Worm (Caenorhabditis elegans) whole organism, L1 larva: Measurements from ENCODE around the gene exc-5.

Experiments used
- C16A3.4 ChIP-seq: fragments of 150-350 bp; optimal IDR thresholded peaks from 2 replicates; lab custom pipeline; 2014; ENCODE audit warnings: missing biosample characterization, missing genetic modification characterization
- F16B12.6 ChIP-seq: fragments of 150-350 bp; optimal IDR thresholded peaks from 2 replicates; lab custom pipeline; 2014; ENCODE audit warnings: missing biosample characterization, missing genetic modification characterization
- alr-1 ChIP-seq: fragments of 200-800 bp; sonication (Bioruptor generic); optimal IDR thresholded peaks from 2 replicates; lab custom pipeline; 2018; ENCODE audit warnings: borderline replicate concordance, mild to moderate bottlenecking, missing genetic modification characterization, missing compliant biosample characterization
- ama-1 ChIP-seq: fragments of 150-350 bp; optimal IDR thresholded peaks from 2 replicates; lab custom pipeline; 2014
- ceh-63 ChIP-seq: fragments of 200-800 bp; sonication (Bioruptor generic); optimal IDR thresholded peaks from 2 replicates; lab custom pipeline; 2018; ENCODE audit warnings: mild to moderate bottlenecking, missing genetic modification characterization, missing compliant biosample characterization
- ceh-8 ChIP-seq: fragments of 200-800 bp; sonication (Bioruptor generic); optimal IDR thresholded peaks from 2 replicates; lab custom pipeline; 2018; ENCODE audit warnings: mild to moderate bottlenecking, missing genetic modification characterization, moderate library complexity, missing compliant biosample characterization
- ceh-90 ChIP-seq: sonication (generic microtip); optimal IDR thresholded peaks from 2 replicates; lab custom pipeline; 2016; ENCODE audit warnings: missing genetic modification characterization, missing compliant biosample characterization
- dpl-1 ChIP-seq, 3 experiments: fragments of 150-350 bp in 2 of 3; sonication (generic microtip) in 1 of 3; optimal IDR thresholded peaks; 2 replicates each; lab custom pipeline; 2014 to 2017; ENCODE audit warnings: missing biosample characterization in 3 of 3, missing genetic modification characterization in 3 of 3, missing genetic modification reagents in 3 of 3
- egl-13 ChIP-seq: sonication (generic microtip); optimal IDR thresholded peaks from 2 replicates; lab custom pipeline; 2016; ENCODE audit warnings: missing genotype, missing genetic modification reagents, missing genetic modification characterization, missing compliant biosample characterization
- fkh-10 ChIP-seq: sonication (generic microtip); optimal IDR thresholded peaks from 2 replicates; lab custom pipeline; 2017; ENCODE audit warnings: missing biosample characterization, missing genetic modification reagents, missing genetic modification characterization
- fkh-4 ChIP-seq: sonication (generic microtip); optimal IDR thresholded peaks from 2 replicates; lab custom pipeline; 2016; ENCODE audit warnings: missing compliant biosample characterization, missing genetic modification characterization, borderline replicate concordance
- grh-1 ChIP-seq: fragments of 200-800 bp; sonication (Bioruptor generic); IDR thresholded peaks from 2 replicates; pipeline ENCODE4 v1.3.6; 2022; ENCODE audit warnings: missing genetic modification reagents, missing genetic modification characterization, missing compliant biosample characterization
- hlh-17 ChIP-seq: fragments of 200-800 bp; sonication (Bioruptor generic); optimal IDR thresholded peaks from 2 replicates; lab custom pipeline; 2018; ENCODE audit warnings: missing genetic modification characterization, mild to moderate bottlenecking, missing compliant biosample characterization, moderate library complexity, borderline replicate concordance
- hlh-4 ChIP-seq: sonication (generic microtip); optimal IDR thresholded peaks from 2 replicates; lab custom pipeline; 2016; ENCODE audit warnings: mild to moderate bottlenecking, missing genetic modification characterization, missing compliant biosample characterization
- hpl-2 ChIP-seq: fragments of 150-350 bp; optimal IDR thresholded peaks from 2 replicates; lab custom pipeline; 2014; ENCODE audit warnings: missing biosample characterization, missing genetic modification reagents, missing genetic modification characterization
- isw-1 ChIP-seq: fragments of 200-800 bp; sonication (Bioruptor generic); IDR thresholded peaks from 2 replicates; pipeline ENCODE4 v1.3.6; 2022; ENCODE audit warnings: missing genetic modification characterization, missing compliant biosample characterization
- jun-1 ChIP-seq: fragments of 150-350 bp; optimal IDR thresholded peaks from 2 replicates; lab custom pipeline; 2014; ENCODE audit warnings: missing biosample characterization, missing genetic modification reagents, missing genetic modification characterization
- lin-14 ChIP-seq: fragments of 200-800 bp; sonication (Bioruptor generic); optimal IDR thresholded peaks from 2 replicates; lab custom pipeline; 2018; ENCODE audit warnings: mild to moderate bottlenecking, missing genetic modification characterization, moderate library complexity, missing compliant biosample characterization
- lin-15B ChIP-seq: fragments of 150-350 bp; sonication (generic microtip); optimal IDR thresholded peaks from 3 replicates; lab custom pipeline; 2014; ENCODE audit warnings: missing biosample characterization, missing genetic modification characterization
- lin-35 ChIP-seq, 2 experiments: fragments of 150-350 bp; optimal IDR thresholded peaks; 2 replicates each; lab custom pipeline; 2014; ENCODE audit warnings: missing biosample characterization in 2 of 2, missing genetic modification characterization in 2 of 2, missing genetic modification reagents in 2 of 2
- lin-39 ChIP-seq: fragments of 150-350 bp; optimal IDR thresholded peaks from 2 replicates; lab custom pipeline; 2014; ENCODE audit warnings: missing biosample characterization, missing genetic modification reagents, missing genetic modification characterization
- lir-3 ChIP-seq: sonication (generic microtip); optimal IDR thresholded peaks from 2 replicates; lab custom pipeline; 2016; ENCODE audit warnings: mild to moderate bottlenecking, missing genetic modification characterization, moderate library complexity, missing compliant biosample characterization; ENCODE audit not compliant: poor library complexity
- mab-9 ChIP-seq: fragments of 200-800 bp; sonication (Bioruptor generic); IDR thresholded peaks from 2 replicates; pipeline ENCODE4 v1.3.6; 2022; ENCODE audit warnings: missing genetic modification reagents, missing genetic modification characterization, missing compliant biosample characterization
- mdl-1 ChIP-seq, 2 experiments: fragments of 150-350 bp; optimal IDR thresholded peaks; 2 replicates each; lab custom pipeline; 2014 to 2017; ENCODE audit warnings: missing biosample characterization in 2 of 2, missing genetic modification characterization in 2 of 2, inconsistent platforms in 1 of 2
- mef-2 ChIP-seq: fragments of 150-350 bp; optimal IDR thresholded peaks from 2 replicates; lab custom pipeline; 2014; ENCODE audit warnings: missing biosample characterization, missing genetic modification characterization
- nhr-11 ChIP-seq: fragments of 150-350 bp; optimal IDR thresholded peaks from 2 replicates; lab custom pipeline; 2014; ENCODE audit warnings: missing biosample characterization, missing genetic modification characterization
- nhr-19 ChIP-seq: fragments of 200-800 bp; sonication (Bioruptor generic); conservative IDR thresholded peaks from 2 replicates; pipeline ENCODE4 v1.3.6; 2022; ENCODE audit warnings: missing genetic modification characterization, missing compliant biosample characterization
- nhr-20 ChIP-seq: sonication (generic microtip); optimal IDR thresholded peaks from 2 replicates; lab custom pipeline; 2016; ENCODE audit warnings: mild to moderate bottlenecking, missing genetic modification characterization, missing compliant biosample characterization
- nhr-28 ChIP-seq: fragments of 150-350 bp; optimal IDR thresholded peaks from 2 replicates; lab custom pipeline; 2014; ENCODE audit warnings: missing biosample characterization, missing genetic modification characterization
- nhr-47 ChIP-seq: sonication (generic microtip); optimal IDR thresholded peaks from 2 replicates; lab custom pipeline; 2016; ENCODE audit warnings: mild to moderate bottlenecking, missing genetic modification characterization, moderate library complexity, missing compliant biosample characterization
- nhr-85 ChIP-seq: sonication (generic microtip); peaks from one replicate; lab custom pipeline; 2016; ENCODE audit warnings: missing genetic modification characterization, inconsistent platforms, missing compliant biosample characterization
- nhr-90 ChIP-seq: sonication (generic microtip); optimal IDR thresholded peaks from 2 replicates; lab custom pipeline; 2016; ENCODE audit warnings: mild to moderate bottlenecking, missing genetic modification characterization, missing compliant biosample characterization; ENCODE audit not compliant: poor library complexity
- skn-1 ChIP-seq: fragments of 150-350 bp; optimal IDR thresholded peaks from 2 replicates; lab custom pipeline; 2014; ENCODE audit warnings: missing biosample characterization, missing genetic modification characterization
- snpc-4 ChIP-seq: fragments of 150-350 bp; optimal IDR thresholded peaks from 2 replicates; lab custom pipeline; 2014; ENCODE audit warnings: missing biosample characterization, missing genetic modification characterization
- sox-4 ChIP-seq: sonication (generic microtip); optimal IDR thresholded peaks from 2 replicates; lab custom pipeline; 2016; ENCODE audit warnings: missing genetic modification characterization, missing compliant biosample characterization
- sptf-1 ChIP-seq: fragments of 150-350 bp; optimal IDR thresholded peaks from 2 replicates; lab custom pipeline; 2014; ENCODE audit warnings: missing biosample characterization, missing genetic modification characterization
- sup-37 ChIP-seq: fragments of 200-800 bp; sonication (Bioruptor generic); optimal IDR thresholded peaks from 2 replicates; lab custom pipeline; 2018; ENCODE audit warnings: mild to moderate bottlenecking, missing genetic modification characterization, missing compliant biosample characterization
- tbx-2 ChIP-seq: sonication (generic microtip); optimal IDR thresholded peaks from 2 replicates; lab custom pipeline; 2016; ENCODE audit warnings: missing genetic modification characterization, missing compliant biosample characterization
- tlp-1 ChIP-seq: fragments of 150-350 bp; optimal IDR thresholded peaks from 2 replicates; lab custom pipeline; 2014; ENCODE audit warnings: missing biosample characterization, missing genetic modification characterization
- unc-130 ChIP-seq: fragments of 150-350 bp; optimal IDR thresholded peaks from 2 replicates; lab custom pipeline; 2017; ENCODE audit warnings: missing biosample characterization, missing genetic modification characterization, inconsistent platforms
- unc-30 ChIP-seq: sonication (generic microtip); optimal IDR thresholded peaks from 2 replicates; lab custom pipeline; 2017; ENCODE audit warnings: missing biosample characterization, missing genetic modification characterization
- unc-62 ChIP-seq: fragments of 150-350 bp; optimal IDR thresholded peaks from 2 replicates; lab custom pipeline; 2014; ENCODE audit warnings: missing biosample characterization, missing genetic modification reagents, missing genetic modification characterization
- unc-86 ChIP-seq: sonication (generic microtip); optimal IDR thresholded peaks from 2 replicates; lab custom pipeline; 2016; ENCODE audit warnings: missing genetic modification characterization, missing compliant biosample characterization
- unc-98 ChIP-seq: fragments of 200-800 bp; sonication (Bioruptor generic); IDR thresholded peaks from 2 replicates; pipeline ENCODE4 v1.3.6; 2022; ENCODE audit warnings: missing genetic modification characterization, missing compliant biosample characterization
- xbp-1 ChIP-seq: sonication (generic microtip); optimal IDR thresholded peaks from 2 replicates; lab custom pipeline; 2016; ENCODE audit warnings: missing genetic modification characterization, missing compliant biosample characterization
- zag-1 ChIP-seq: fragments of 150-350 bp; optimal IDR thresholded peaks from 2 replicates; lab custom pipeline; 2014; ENCODE audit warnings: missing biosample characterization, missing genetic modification characterization
- zip-4 ChIP-seq: fragments of 200-800 bp; sonication (Bioruptor generic); optimal IDR thresholded peaks from 2 replicates; lab custom pipeline; 2018; ENCODE audit warnings: mild to moderate bottlenecking, missing genetic modification characterization, moderate library complexity, missing compliant biosample characterization
- ztf-11 ChIP-seq, 2 experiments: sonication (generic microtip); optimal IDR thresholded peaks; 2 replicates each; lab custom pipeline; 2016 to 2017; ENCODE audit warnings: missing genetic modification characterization in 2 of 2, missing biosample characterization in 1 of 2, missing compliant biosample characterization in 1 of 2

exc-5 gene

DNA sequence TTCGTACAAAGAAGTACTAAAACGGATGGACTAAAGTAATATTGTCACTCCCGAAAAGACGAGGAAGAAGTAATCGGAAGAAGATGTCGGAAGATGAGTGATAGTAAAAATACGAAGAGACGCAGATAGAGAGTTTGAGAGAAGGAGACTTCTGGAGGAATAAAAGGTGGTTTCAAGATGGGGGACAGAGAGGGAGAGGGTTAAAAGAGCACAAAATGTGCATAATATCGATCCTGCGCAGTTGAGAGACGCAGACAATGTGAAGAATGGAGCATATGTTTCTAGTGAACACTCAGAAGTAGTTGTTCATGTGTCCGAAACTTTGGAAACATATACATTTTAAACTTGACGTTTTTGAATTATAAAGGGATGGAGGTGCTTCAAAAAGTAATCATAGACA, 51.0 kb downstream of the exc-5 start (continued):
- no peak for TF ChIP-seq hlh-17
- TF ChIP-seq alr-1 (tag; lab: Kevin White, UChicago): no peak
- TF ChIP-seq fkh-4 (tag; lab: Kevin White, UChicago): peak; percentile 65
- TF ChIP-seq grh-1 (GFP tag; lab: Robert Waterston, UW): no peak
- TF ChIP-seq unc-86 (tag; lab: Kevin White, UChicago): peak; percentile 49
- TF ChIP-seq nhr-85 (tag; lab: Kevin White, UChicago): no peak
- TF ChIP-seq unc-30 (tag; lab: Kevin White, UChicago): no peak
- no peak for TF ChIP-seq nhr-20 (tag; lab: Kevin White, UChicago)
- TF ChIP-seq F16B12.6 (tag; lab: Kevin White, UChicago): no peak
- TF ChIP-seq lin-15B: no peak
- TF ChIP-seq, all 84 proteins: peak for 22

DNA sequence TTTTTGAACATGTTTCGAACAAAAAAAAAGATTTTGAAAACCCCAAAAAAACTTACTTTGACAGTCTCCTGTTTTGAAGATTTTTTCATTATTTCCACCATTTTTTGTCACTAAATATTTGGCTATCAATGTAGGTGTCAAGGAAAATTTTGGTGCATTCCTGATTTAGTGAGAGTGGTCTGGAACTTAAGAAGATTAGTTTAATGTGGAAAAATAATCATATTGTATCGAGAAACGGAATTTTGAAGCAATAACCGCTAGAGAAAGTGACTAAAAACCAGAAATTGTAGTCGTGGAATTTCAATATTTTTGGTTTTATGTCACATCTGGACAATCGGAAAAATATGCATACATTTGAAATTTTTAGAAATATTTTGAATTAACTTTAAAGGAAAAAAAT, 51.6 kb downstream of the exc-5 start, which contains the start of the genes F20C5.11 and klp-11:
Gene F20C5.11 (minus strand): TSS at position 101 of the 400 bp plus-strand sequence.
Gene klp-11 (minus strand): TSS at position 171 of the 400 bp plus-strand sequence.
- TF ChIP-seq unc-98: no peak
- TF ChIP-seq egl-13 (tag; lab: Kevin White, UChicago): no peak
- TF ChIP-seq snpc-4 (tag; lab: Kevin White, UChicago): no peak
- no peak for TF ChIP-seq xbp-1 (tag; lab: Kevin White, UChicago)
- TF ChIP-seq lin-14 (GFP tag; lab: Kevin White, UChicago): no peak
- TF ChIP-seq hpl-2 (GFP tag; lab: Kevin White, UChicago): no peak
- TF ChIP-seq lir-3 (tag; lab: Kevin White, UChicago): no peak
- no peak for TF ChIP-seq tlp-1
- no peak for TF ChIP-seq hlh-17
- no peak for TF ChIP-seq sup-37
- TF ChIP-seq unc-86 (tag; lab: Kevin White, UChicago): no peak

- TF ChIP-seq lin-14 (GFP tag; lab: Kevin White, UChicago) (peak; percentile 84), grh-1 (GFP tag; lab: Robert Waterston, UW) (no peak), fkh-10 (GFP tag; lab: Kevin White, UChicago) (peak; percentile 40), ama-1 (lab: Kevin White, UChicago) (no peak), nhr-47 (peak; percentile 54), skn-1 (tag; lab: Kevin White, UChicago) (peak; percentile 17), sptf-1 (tag; lab: Kevin White, UChicago) (no peak), unc-86 (tag; lab: Kevin White, UChicago) (peak; percentile 47), tbx-2 (no peak), ceh-63 (no peak), nhr-90 (tag; lab: Kevin White, UChicago) (no peak), dpl-1 (GFP tag; optimal IDR thresholded peaks at IDR 0.05; lab: Kevin White, UChicago) (peak in 1 of 3 experiments; percentile 28), isw-1 (GFP tag; lab: Robert Waterston, UW) (peak; percentile 31; the same call in 1 of the 2 replicates), sox-4 (tag; lab: Kevin White, UChicago) (no peak), egl-13 (tag; lab: Kevin White, UChicago) (no peak), lir-3 (tag; lab: Kevin White, UChicago) (no peak), unc-30 (tag; lab: Kevin White, UChicago) (no peak), ceh-90 (tag; lab: Kevin White, UChicago) (no peak), hlh-4 (tag; lab: Kevin White, UChicago) (no peak), nhr-11 (tag; lab: Kevin White, UChicago) (no peak), mdl-1 (tag; optimal IDR thresholded peaks at IDR 0.05; lab: Kevin White, UChicago) (no peak), lin-15B (no peak), zag-1 (tag; lab: Kevin White, UChicago) (no peak), ceh-8 (GFP tag; lab: Kevin White, UChicago) (no peak), zip-4 (no peak), unc-98 (no peak), nhr-28 (no peak), mab-9 (no peak), unc-130 (tag; lab: Kevin White, UChicago) (no peak), unc-62 (GFP tag; lab: Kevin White, UChicago) (no peak), ztf-11 (tag; optimal IDR thresholded peaks at IDR 0.05; lab: Kevin White, UChicago) (no peak), C16A3.4 (tag; lab: Kevin White, UChicago) (no peak), mef-2 (tag; lab: Kevin White, UChicago) (no peak), F16B12.6 (tag; lab: Kevin White, UChicago) (no peak), jun-1 (tag; lab: Kevin White, UChicago) (no peak), nhr-19 (no peak), lin-35 (GFP tag; optimal IDR thresholded peaks at IDR 0.05; lab: Kevin White, UChicago) (peak in 1 of 2 experiments; percentile 43), lin-39 (tag; lab: Kevin White, UChicago) (no peak)
These were observed 54.9 kb downstream of the exc-5 start for ce11 chrIV:8758620-8759019.
